Worm (Caenorhabditis elegans) whole organism, L1 larva: ENCODE results near the gene ilkp-1.

Experiments
- aha-1 ChIP-seq: fragments of 150-350 bp; optimal IDR thresholded peaks from 2 replicates; lab custom pipeline; 2014; ENCODE audit warnings: missing biosample characterization, missing genetic modification characterization
- ama-1 ChIP-seq: fragments of 150-350 bp; optimal IDR thresholded peaks from 2 replicates; lab custom pipeline; 2014
- ces-1 ChIP-seq: fragments of 150-350 bp; optimal IDR thresholded peaks from 2 replicates; lab custom pipeline; 2014; ENCODE audit warnings: missing biosample characterization, missing genetic modification reagents, missing genetic modification characterization
- lin-15B ChIP-seq: fragments of 150-350 bp; sonication (generic microtip); optimal IDR thresholded peaks from 3 replicates; lab custom pipeline; 2014; ENCODE audit warnings: missing biosample characterization, missing genetic modification characterization
- nhr-11 ChIP-seq: fragments of 150-350 bp; optimal IDR thresholded peaks from 2 replicates; lab custom pipeline; 2014; ENCODE audit warnings: missing biosample characterization, missing genetic modification characterization
- skn-1 ChIP-seq: fragments of 150-350 bp; optimal IDR thresholded peaks from 2 replicates; lab custom pipeline; 2014; ENCODE audit warnings: missing biosample characterization, missing genetic modification characterization
- sptf-1 ChIP-seq: fragments of 150-350 bp; optimal IDR thresholded peaks from 2 replicates; lab custom pipeline; 2014; ENCODE audit warnings: missing biosample characterization, missing genetic modification characterization
- unc-30 ChIP-seq: sonication (generic microtip); optimal IDR thresholded peaks from 2 replicates; lab custom pipeline; 2017; ENCODE audit warnings: missing biosample characterization, missing genetic modification characterization
- unc-62 ChIP-seq: fragments of 150-350 bp; optimal IDR thresholded peaks from 2 replicates; lab custom pipeline; 2014; ENCODE audit warnings: missing biosample characterization, missing genetic modification reagents, missing genetic modification characterization
- unc-86 ChIP-seq: sonication (generic microtip); optimal IDR thresholded peaks from 2 replicates; lab custom pipeline; 2016; ENCODE audit warnings: missing genetic modification characterization, missing compliant biosample characterization
- xbp-1 ChIP-seq: sonication (generic microtip); optimal IDR thresholded peaks from 2 replicates; lab custom pipeline; 2016; ENCODE audit warnings: missing genetic modification characterization, missing compliant biosample characterization
- zag-1 ChIP-seq: fragments of 150-350 bp; optimal IDR thresholded peaks from 2 replicates; lab custom pipeline; 2014; ENCODE audit warnings: missing biosample characterization, missing genetic modification characterization

ce11 chrII:11015210-11015609 is 34.8 kb upstream of the ilkp-1 start:
- TF ChIP-seq xbp-1 (tag; lab: Kevin White, UChicago) (no peak), zag-1 (tag; lab: Kevin White, UChicago) (no peak), lin-15B (no peak), nhr-11 (tag; lab: Kevin White, UChicago) (no peak), ama-1 (lab: Kevin White, UChicago) (peak; percentile 32), skn-1 (tag; lab: Kevin White, UChicago) (no peak), unc-86 (tag; lab: Kevin White, UChicago) (no peak), ces-1 (GFP tag; lab: Kevin White, UChicago) (no peak), sptf-1 (tag; lab: Kevin White, UChicago) (no peak), aha-1 (tag; lab: Kevin White, UChicago) (no peak), unc-62 (GFP tag; lab: Kevin White, UChicago) (no peak), unc-30 (no peak)
